Worm (Caenorhabditis elegans) whole organism, late embryonic: ENCODE data around the gene F49C12.4.
A peak's percentile ranks its signal among the peaks of the same experiment; 100 is the strongest.

Source experiments
- C38D4.7 ChIP-seq: fragments of 200-800 bp; sonication (Bioruptor generic); optimal IDR thresholded peaks from 2 replicates; lab custom pipeline; 2018; ENCODE audit warnings: mild to moderate bottlenecking, missing genetic modification characterization, moderate library complexity, missing compliant biosample characterization
- F13H6.1 ChIP-seq: sonication (generic microtip); optimal IDR thresholded peaks from 2 replicates; lab custom pipeline; 2016; ENCODE audit warnings: missing genetic modification characterization, missing compliant biosample characterization
- K02D7.2 ChIP-seq: sonication (generic microtip); optimal IDR thresholded peaks from 2 replicates; lab custom pipeline; 2017; ENCODE audit warnings: mild to moderate bottlenecking, missing genetic modification characterization, missing compliant biosample characterization
- K09A11.1 ChIP-seq: sonication (generic microtip); optimal IDR thresholded peaks from 2 replicates; lab custom pipeline; 2017; ENCODE audit warnings: antibody characterized with exemption, mild to moderate bottlenecking, missing genetic modification characterization, missing compliant biosample characterization; ENCODE audit not compliant: insufficient read depth
- ama-1 ChIP-seq: fragments of 150-350 bp; optimal IDR thresholded peaks from 2 replicates; lab custom pipeline; 2014
- ceh-18 ChIP-seq: sonication (generic microtip); optimal IDR thresholded peaks from 2 replicates; lab custom pipeline; 2016; ENCODE audit warnings: missing genetic modification characterization, missing compliant biosample characterization
- ceh-24 ChIP-seq: sonication (generic microtip); optimal IDR thresholded peaks from 2 replicates; lab custom pipeline; 2016; ENCODE audit warnings: mild to moderate bottlenecking, missing genetic modification characterization, missing compliant biosample characterization
- ceh-31 ChIP-seq: sonication (generic microtip); optimal IDR thresholded peaks from 2 replicates; lab custom pipeline; 2016; ENCODE audit warnings: missing genetic modification characterization, missing compliant biosample characterization
- ceh-34 ChIP-seq: sonication (generic microtip); optimal IDR thresholded peaks from 2 replicates; lab custom pipeline; 2016; ENCODE audit warnings: mild to moderate bottlenecking, missing genetic modification characterization, missing compliant biosample characterization
- ceh-45 ChIP-seq: fragments of 200-800 bp; sonication (Bioruptor generic); IDR thresholded peaks from 2 replicates; pipeline ENCODE4 v1.3.6; 2022; ENCODE audit warnings: missing genetic modification reagents, missing genetic modification characterization, missing compliant biosample characterization
- ceh-48 ChIP-seq: sonication (generic microtip); optimal IDR thresholded peaks from 2 replicates; lab custom pipeline; 2016; ENCODE audit warnings: missing genetic modification characterization, inconsistent platforms, missing compliant biosample characterization
- ceh-6 ChIP-seq: fragments of 200-800 bp; sonication (Bioruptor generic); optimal IDR thresholded peaks from 2 replicates; lab custom pipeline; 2018; ENCODE audit warnings: mild to moderate bottlenecking, missing genetic modification characterization, missing compliant biosample characterization
- ceh-9 ChIP-seq: sonication (generic microtip); optimal IDR thresholded peaks from 2 replicates; lab custom pipeline; 2016; ENCODE audit warnings: mild to moderate bottlenecking, missing genetic modification characterization, inconsistent platforms, missing compliant biosample characterization
- dmd-4 ChIP-seq: sonication (generic microtip); optimal IDR thresholded peaks from 2 replicates; lab custom pipeline; 2016; ENCODE audit warnings: borderline replicate concordance, missing genetic modification characterization, missing compliant biosample characterization
- dve-1 ChIP-seq: sonication (generic microtip); optimal IDR thresholded peaks from 2 replicates; lab custom pipeline; 2017; ENCODE audit warnings: antibody characterized with exemption, mild to moderate bottlenecking, missing genetic modification characterization, missing compliant biosample characterization
- elt-2 ChIP-seq: sonication (generic microtip); optimal IDR thresholded peaks from 2 replicates; lab custom pipeline; 2016; ENCODE audit warnings: missing genetic modification reagents, missing genetic modification characterization, missing compliant biosample characterization
- ets-4 ChIP-seq: sonication (generic microtip); optimal IDR thresholded peaks from 2 replicates; lab custom pipeline; 2016; ENCODE audit warnings: missing genetic modification characterization, missing compliant biosample characterization
- eyg-1 ChIP-seq: sonication (generic microtip); optimal IDR thresholded peaks from 2 replicates; lab custom pipeline; 2016; ENCODE audit warnings: missing genotype, missing genetic modification characterization, missing compliant biosample characterization
- fax-1 ChIP-seq: sonication (generic microtip); optimal IDR thresholded peaks from 2 replicates; lab custom pipeline; 2016; ENCODE audit warnings: missing genotype, missing genetic modification characterization, missing compliant biosample characterization
- fkh-10 ChIP-seq: fragments of 150-350 bp; optimal IDR thresholded peaks from 2 replicates; lab custom pipeline; 2014; ENCODE audit warnings: missing biosample characterization, missing genetic modification reagents, missing genetic modification characterization
- fkh-6 ChIP-seq: sonication (generic microtip); optimal IDR thresholded peaks from 2 replicates; lab custom pipeline; 2016; ENCODE audit warnings: missing genetic modification characterization, missing compliant biosample characterization
- hlh-13 ChIP-seq: fragments of 200-800 bp; sonication (Bioruptor generic); optimal IDR thresholded peaks from 2 replicates; lab custom pipeline; 2018; ENCODE audit warnings: mild to moderate bottlenecking, missing genetic modification characterization, missing compliant biosample characterization
- hlh-15 ChIP-seq: sonication (generic microtip); optimal IDR thresholded peaks from 2 replicates; lab custom pipeline; 2016; ENCODE audit warnings: missing genetic modification characterization, missing compliant biosample characterization
- hlh-30 ChIP-seq: sonication (generic microtip); optimal IDR thresholded peaks from 2 replicates; lab custom pipeline; 2017; ENCODE audit warnings: antibody characterized with exemption, missing genetic modification characterization, missing compliant biosample characterization; ENCODE audit not compliant: insufficient read depth
- hlh-6 ChIP-seq: sonication (generic microtip); optimal IDR thresholded peaks from 2 replicates; lab custom pipeline; 2016; ENCODE audit warnings: missing genotype, missing genetic modification characterization, missing compliant biosample characterization
- lim-6 ChIP-seq: sonication (generic microtip); optimal IDR thresholded peaks from 2 replicates; lab custom pipeline; 2016; ENCODE audit warnings: missing genetic modification characterization, missing compliant biosample characterization
- lin-11 ChIP-seq: fragments of 200-800 bp; sonication (Bioruptor generic); optimal IDR thresholded peaks from 2 replicates; lab custom pipeline; 2018; ENCODE audit warnings: mild to moderate bottlenecking, missing genetic modification characterization, missing compliant biosample characterization
- madf-2 ChIP-seq: sonication (generic microtip); optimal IDR thresholded peaks from 2 replicates; lab custom pipeline; 2017; ENCODE audit warnings: missing genetic modification characterization, missing compliant biosample characterization
- nfya-1 ChIP-seq: sonication (generic microtip); optimal IDR thresholded peaks from 2 replicates; lab custom pipeline; 2017; ENCODE audit warnings: missing genetic modification characterization, mild to moderate bottlenecking, missing compliant biosample characterization, antibody characterized with exemption, moderate library complexity
- odd-2 ChIP-seq: sonication (generic microtip); optimal IDR thresholded peaks from 2 replicates; lab custom pipeline; 2017; ENCODE audit warnings: antibody characterized with exemption, mild to moderate bottlenecking, missing genetic modification characterization, missing compliant biosample characterization
- pax-1 ChIP-seq: fragments of 150-350 bp; optimal IDR thresholded peaks from 2 replicates; lab custom pipeline; 2014; ENCODE audit warnings: missing biosample characterization, missing genetic modification characterization
- pha-4 ChIP-seq: fragments of 150-350 bp; optimal IDR thresholded peaks from 2 replicates; lab custom pipeline; 2018; ENCODE audit warnings: missing biosample characterization, missing genetic modification reagents, missing genetic modification characterization
- pros-1 ChIP-seq: fragments of 150-350 bp; optimal IDR thresholded peaks from 2 replicates; lab custom pipeline; 2014; ENCODE audit warnings: missing biosample characterization, missing genetic modification reagents, missing genetic modification characterization
- ref-2 ChIP-seq: sonication (generic microtip); optimal IDR thresholded peaks from 2 replicates; lab custom pipeline; 2016; ENCODE audit warnings: missing genetic modification characterization, missing compliant biosample characterization
- sdc-2 ChIP-seq: sonication (generic microtip); optimal IDR thresholded peaks from 2 replicates; lab custom pipeline; 2016; ENCODE audit warnings: missing genotype, missing genetic modification characterization, missing compliant biosample characterization
- sox-2 ChIP-seq: fragments of 200-800 bp; sonication (Bioruptor generic); IDR thresholded peaks from 2 replicates; pipeline ENCODE4 v1.3.6; 2022; ENCODE audit warnings: missing genetic modification reagents, missing genetic modification characterization, missing compliant biosample characterization
- tbx-2 ChIP-seq: sonication (generic microtip); optimal IDR thresholded peaks from 2 replicates; lab custom pipeline; 2016; ENCODE audit warnings: missing genetic modification characterization, missing compliant biosample characterization
- tbx-7 ChIP-seq: sonication (generic microtip); optimal IDR thresholded peaks from 2 replicates; lab custom pipeline; 2016; ENCODE audit warnings: missing genotype, missing genetic modification characterization, missing compliant biosample characterization
- ttx-3 ChIP-seq: sonication (generic microtip); optimal IDR thresholded peaks from 2 replicates; lab custom pipeline; 2016; ENCODE audit warnings: missing genetic modification reagents, missing genetic modification characterization, missing compliant biosample characterization
- unc-55 ChIP-seq: sonication (generic microtip); optimal IDR thresholded peaks from 2 replicates; lab custom pipeline; 2017; ENCODE audit warnings: missing biosample characterization, missing genetic modification reagents, missing genetic modification characterization
- unc-86 ChIP-seq: sonication (generic microtip); optimal IDR thresholded peaks from 2 replicates; lab custom pipeline; 2016; ENCODE audit warnings: missing genetic modification characterization, missing compliant biosample characterization
- zip-5 ChIP-seq: sonication (generic microtip); optimal IDR thresholded peaks from 2 replicates; lab custom pipeline; 2016; ENCODE audit warnings: missing genetic modification characterization, missing compliant biosample characterization
- ztf-16 ChIP-seq: sonication (generic microtip); optimal IDR thresholded peaks from 2 replicates; lab custom pipeline; 2017; ENCODE audit warnings: missing genetic modification characterization, missing compliant biosample characterization

Gene F49C12.4

ce11 chrIV:9268916-9269315 lies 35.0 kb downstream of the F49C12.4 start (continued):
- TF ChIP-seq madf-2 (tag; lab: Kevin White, UChicago) (no peak), hlh-13 (GFP tag; lab: Kevin White, UChicago) (no peak), fax-1 (no peak), dmd-4 (tag; lab: Kevin White, UChicago) (no peak), ceh-9 (tag; lab: Kevin White, UChicago) (peak; percentile 20), zip-5 (tag; lab: Kevin White, UChicago) (no peak), K09A11.1 (tag; lab: Kevin White, UChicago) (no peak), ceh-31 (tag; lab: Kevin White, UChicago) (peak; percentile 46), fkh-10 (GFP tag; lab: Kevin White, UChicago) (no peak), ceh-18 (tag; lab: Kevin White, UChicago) (no peak), lin-11 (tag; lab: Kevin White, UChicago) (no peak), ceh-24 (tag; lab: Kevin White, UChicago) (no peak), ceh-6 (GFP tag; lab: Kevin White, UChicago) (no peak), ceh-34 (tag; lab: Kevin White, UChicago) (peak; percentile 59), ets-4 (tag; lab: Kevin White, UChicago) (no peak), lim-6 (tag; lab: Kevin White, UChicago) (no peak), dve-1 (tag; lab: Kevin White, UChicago) (no peak), sox-2 (GFP tag; lab: Robert Waterston, UW) (no peak), nfya-1 (tag; lab: Kevin White, UChicago) (peak; percentile 51), sdc-2 (tag; lab: Kevin White, UChicago) (peak; percentile 65), F13H6.1 (no peak), hlh-30 (tag; lab: Kevin White, UChicago) (no peak), fkh-6 (tag; lab: Kevin White, UChicago) (no peak), eyg-1 (tag; lab: Kevin White, UChicago) (peak; percentile 59), ama-1 (no peak), ttx-3 (no peak), ceh-48 (tag; lab: Kevin White, UChicago) (no peak), hlh-6 (peak; percentile 54), pros-1 (tag; lab: Kevin White, UChicago) (no peak), unc-86 (tag; lab: Kevin White, UChicago) (no peak), pha-4 (no peak)

- TF ChIP-seq nfya-1 (tag; lab: Kevin White, UChicago) (peak; percentile 16), ceh-45 (GFP tag; lab: Robert Waterston, UW) (no peak), pax-1 (tag; lab: Kevin White, UChicago) (no peak), ref-2 (tag; lab: Kevin White, UChicago) (peak; percentile 72), tbx-2 (peak; percentile 74), ztf-16 (tag; lab: Kevin White, UChicago) (no peak), zip-5 (tag; lab: Kevin White, UChicago) (no peak), ttx-3 (no peak)
Observed at ce11 chrIV:9267581-9267980, 36.3 kb downstream of the F49C12.4 start.

- TF ChIP-seq pros-1 (tag; lab: Kevin White, UChicago) (no peak), hlh-13 (GFP tag; lab: Kevin White, UChicago) (no peak), sdc-2 (tag; lab: Kevin White, UChicago) (no peak), elt-2 (tag; lab: Kevin White, UChicago) (no peak), ttx-3 (no peak)
Observed at ce11 chrIV:9266464-9266863, 37.4 kb downstream of the F49C12.4 start, which contains the start of gene Y11D7A.19. Gene Y11D7A.19, minus strand, starts transcription at chrIV:9266564.

ce11 chrIV:9264513-9264912 lies 39.4 kb downstream of the F49C12.4 start:
- TF ChIP-seq sdc-2 (tag; lab: Kevin White, UChicago): no peak
- TF ChIP-seq tbx-7 (tag; lab: Kevin White, UChicago): no peak
- TF ChIP-seq ceh-24 (tag; lab: Kevin White, UChicago): no peak
- TF ChIP-seq hlh-15: no peak
- no peak for TF ChIP-seq C38D4.7
- no peak for TF ChIP-seq ets-4 (tag; lab: Kevin White, UChicago)
- no peak for TF ChIP-seq fkh-10 (GFP tag; lab: Kevin White, UChicago)
- no peak for TF ChIP-seq tbx-2
- TF ChIP-seq unc-55 (GFP tag; lab: Kevin White, UChicago): no peak
- no peak for TF ChIP-seq odd-2
- no peak for TF ChIP-seq dve-1 (tag; lab: Kevin White, UChicago)
- no peak for TF ChIP-seq K02D7.2 (tag; lab: Kevin White, UChicago)
